Worm (Caenorhabditis elegans) whole organism, late embryonic: Measurements from ENCODE around the gene F14H8.2.

Experiments
- C08G9.2 ChIP-seq: sonication (generic microtip); optimal IDR thresholded peaks from 2 replicates; lab custom pipeline; 2016; ENCODE audit warnings: mild to moderate bottlenecking, missing genetic modification characterization, moderate library complexity, missing compliant biosample characterization
- K02D7.2 ChIP-seq: sonication (generic microtip); optimal IDR thresholded peaks from 2 replicates; lab custom pipeline; 2017; ENCODE audit warnings: mild to moderate bottlenecking, missing genetic modification characterization, missing compliant biosample characterization
- T23F11.4 ChIP-seq: fragments of 200-800 bp; sonication (Bioruptor generic); optimal IDR thresholded peaks from 2 replicates; lab custom pipeline; 2018; ENCODE audit warnings: mild to moderate bottlenecking, missing genetic modification characterization, missing compliant biosample characterization
- ahr-1 ChIP-seq: sonication (generic microtip); optimal IDR thresholded peaks from 2 replicates; lab custom pipeline; 2016; ENCODE audit warnings: missing genetic modification characterization, missing compliant biosample characterization
- ama-1 ChIP-seq: fragments of 150-350 bp; optimal IDR thresholded peaks from 2 replicates; lab custom pipeline; 2014
- ceh-14 ChIP-seq: sonication (generic microtip); optimal IDR thresholded peaks from 2 replicates; lab custom pipeline; 2016; ENCODE audit warnings: missing genotype, missing genetic modification characterization, missing compliant biosample characterization
- ceh-19 ChIP-seq: fragments of 200-800 bp; sonication (Bioruptor generic); optimal IDR thresholded peaks from 2 replicates; lab custom pipeline; 2018; ENCODE audit warnings: mild to moderate bottlenecking, missing genetic modification characterization, missing compliant biosample characterization
- ceh-2 ChIP-seq: sonication (generic microtip); optimal IDR thresholded peaks from 2 replicates; lab custom pipeline; 2016; ENCODE audit warnings: missing genotype, missing genetic modification characterization, missing compliant biosample characterization
- ceh-22 ChIP-seq: sonication (generic microtip); optimal IDR thresholded peaks from 2 replicates; lab custom pipeline; 2017; ENCODE audit warnings: missing biosample characterization, missing genetic modification characterization
- ceh-31 ChIP-seq: sonication (generic microtip); optimal IDR thresholded peaks from 2 replicates; lab custom pipeline; 2016; ENCODE audit warnings: missing genetic modification characterization, missing compliant biosample characterization
- ceh-34 ChIP-seq: sonication (generic microtip); optimal IDR thresholded peaks from 2 replicates; lab custom pipeline; 2016; ENCODE audit warnings: mild to moderate bottlenecking, missing genetic modification characterization, missing compliant biosample characterization
- ceh-45 ChIP-seq: fragments of 200-800 bp; sonication (Bioruptor generic); IDR thresholded peaks from 2 replicates; pipeline ENCODE4 v1.3.6; 2022; ENCODE audit warnings: missing genetic modification reagents, missing genetic modification characterization, missing compliant biosample characterization
- ceh-48 ChIP-seq: sonication (generic microtip); optimal IDR thresholded peaks from 2 replicates; lab custom pipeline; 2016; ENCODE audit warnings: missing genetic modification characterization, inconsistent platforms, missing compliant biosample characterization
- che-1 ChIP-seq: sonication (generic microtip); optimal IDR thresholded peaks from 2 replicates; lab custom pipeline; 2016; ENCODE audit warnings: mild to moderate bottlenecking, missing genetic modification characterization, missing compliant biosample characterization
- dve-1 ChIP-seq: sonication (generic microtip); optimal IDR thresholded peaks from 2 replicates; lab custom pipeline; 2017; ENCODE audit warnings: antibody characterized with exemption, mild to moderate bottlenecking, missing genetic modification characterization, missing compliant biosample characterization
- elt-2 ChIP-seq: sonication (generic microtip); optimal IDR thresholded peaks from 2 replicates; lab custom pipeline; 2016; ENCODE audit warnings: missing genetic modification reagents, missing genetic modification characterization, missing compliant biosample characterization
- eyg-1 ChIP-seq: sonication (generic microtip); optimal IDR thresholded peaks from 2 replicates; lab custom pipeline; 2016; ENCODE audit warnings: missing genotype, missing genetic modification characterization, missing compliant biosample characterization
- fkh-10 ChIP-seq: fragments of 150-350 bp; optimal IDR thresholded peaks from 2 replicates; lab custom pipeline; 2014; ENCODE audit warnings: missing biosample characterization, missing genetic modification reagents, missing genetic modification characterization
- lin-11 ChIP-seq: fragments of 200-800 bp; sonication (Bioruptor generic); optimal IDR thresholded peaks from 2 replicates; lab custom pipeline; 2018; ENCODE audit warnings: mild to moderate bottlenecking, missing genetic modification characterization, missing compliant biosample characterization
- madf-2 ChIP-seq: sonication (generic microtip); optimal IDR thresholded peaks from 2 replicates; lab custom pipeline; 2017; ENCODE audit warnings: missing genetic modification characterization, missing compliant biosample characterization
- nfya-1 ChIP-seq: sonication (generic microtip); optimal IDR thresholded peaks from 2 replicates; lab custom pipeline; 2017; ENCODE audit warnings: missing genetic modification characterization, mild to moderate bottlenecking, missing compliant biosample characterization, antibody characterized with exemption, moderate library complexity
- nhr-232 ChIP-seq: sonication (generic microtip); optimal IDR thresholded peaks from 2 replicates; lab custom pipeline; 2016; ENCODE audit warnings: missing genetic modification characterization, missing compliant biosample characterization
- npax-4 ChIP-seq: sonication (generic microtip); optimal IDR thresholded peaks from 2 replicates; lab custom pipeline; 2016; ENCODE audit warnings: missing genetic modification characterization, missing compliant biosample characterization
- pha-2 ChIP-seq: sonication (generic microtip); optimal IDR thresholded peaks from 2 replicates; lab custom pipeline; 2017; ENCODE audit warnings: mild to moderate bottlenecking, missing genetic modification characterization, missing compliant biosample characterization
- pha-4 ChIP-seq: fragments of 150-350 bp; optimal IDR thresholded peaks from 2 replicates; lab custom pipeline; 2018; ENCODE audit warnings: missing biosample characterization, missing genetic modification reagents, missing genetic modification characterization
- sdc-2 ChIP-seq: sonication (generic microtip); optimal IDR thresholded peaks from 2 replicates; lab custom pipeline; 2016; ENCODE audit warnings: missing genotype, missing genetic modification characterization, missing compliant biosample characterization
- sox-4 ChIP-seq: sonication (generic microtip); optimal IDR thresholded peaks from 2 replicates; lab custom pipeline; 2017; ENCODE audit warnings: mild to moderate bottlenecking, missing genetic modification characterization, inconsistent platforms, missing compliant biosample characterization
- ttx-3 ChIP-seq: sonication (generic microtip); optimal IDR thresholded peaks from 2 replicates; lab custom pipeline; 2016; ENCODE audit warnings: missing genetic modification reagents, missing genetic modification characterization, missing compliant biosample characterization
- unc-42 ChIP-seq: sonication (generic microtip); optimal IDR thresholded peaks from 2 replicates; lab custom pipeline; 2016; ENCODE audit warnings: missing genotype, missing genetic modification characterization, missing compliant biosample characterization
- unc-55 ChIP-seq: sonication (generic microtip); optimal IDR thresholded peaks from 2 replicates; lab custom pipeline; 2017; ENCODE audit warnings: missing biosample characterization, missing genetic modification reagents, missing genetic modification characterization
- unc-86 ChIP-seq: sonication (generic microtip); optimal IDR thresholded peaks from 2 replicates; lab custom pipeline; 2016; ENCODE audit warnings: missing genetic modification characterization, missing compliant biosample characterization

The F14H8.2 gene

DNA sequence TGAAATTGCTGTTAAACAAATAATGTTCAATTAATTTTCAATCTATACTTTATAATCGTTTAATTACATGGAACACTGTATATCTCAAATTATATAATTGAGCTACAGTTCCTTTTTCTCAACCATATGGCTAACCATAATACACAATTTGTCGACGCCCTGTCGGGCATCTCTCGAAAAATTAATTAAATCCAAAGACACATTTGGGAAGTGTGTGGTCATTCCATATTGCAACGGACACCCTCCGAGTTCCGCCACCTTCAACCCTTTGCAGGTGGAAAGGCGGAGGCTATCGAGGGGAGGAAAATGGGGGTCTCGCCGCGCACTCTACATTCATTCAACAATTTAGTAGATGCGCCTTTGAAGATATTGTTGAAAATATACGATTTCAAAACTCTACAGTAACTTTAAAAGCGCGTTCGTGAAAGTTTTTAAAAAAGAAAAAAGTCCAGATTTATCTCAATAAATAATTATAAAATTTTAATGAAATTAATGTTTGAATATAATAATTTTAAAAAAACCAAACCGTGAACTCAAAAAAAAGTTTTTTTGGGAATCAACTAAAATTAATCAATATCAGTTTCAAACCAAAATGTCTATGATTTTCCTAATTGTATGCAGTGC, 8.9 kb upstream of the F14H8.2 start, which contains the start of gene F14H8.8 (continued):
- TF ChIP-seq unc-55 (GFP tag; lab: Kevin White, UChicago) (no peak), che-1 (tag; lab: Kevin White, UChicago) (no peak)
- TF ChIP-seq, all 69 proteins: peak for 0

- TF ChIP-seq eyg-1 (tag; lab: Kevin White, UChicago): no peak
Observed at ce11 chrV:15023544-15023943, 3.4 kb upstream of the F14H8.2 start, which contains the start of gene F14H8.4. TSS of gene F14H8.4 (plus strand) at chrV:15023844.

DNA sequence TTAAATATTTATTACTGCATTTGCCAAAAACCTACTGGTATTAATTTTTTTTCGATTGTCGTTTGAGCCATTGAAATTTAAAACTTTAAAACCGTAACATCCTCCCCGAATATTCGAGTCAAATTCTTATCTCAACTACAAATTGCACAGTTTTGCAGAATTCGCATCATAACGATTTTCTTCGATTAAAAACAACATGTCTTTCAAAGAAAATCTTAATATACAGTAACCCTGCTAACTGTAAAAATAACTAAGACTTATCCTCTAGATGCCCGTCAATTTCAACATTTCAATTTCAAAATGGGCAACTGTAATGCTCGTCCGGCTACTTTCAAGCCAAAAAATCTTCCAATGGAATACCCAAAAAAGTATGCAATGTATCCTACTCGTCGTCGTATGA, 603 bp upstream of the F14H8.2 start, which contains the start of gene F14H8.5:
F14H8.5 (plus strand) TSS at position 301 of the 400 bp plus-strand sequence.
- TF ChIP-seq sox-4 (tag; lab: Kevin White, UChicago): no peak
- TF ChIP-seq madf-2: no peak
- TF ChIP-seq ceh-19 (GFP tag; lab: Kevin White, UChicago): no peak
- no peak for TF ChIP-seq ceh-34
- TF ChIP-seq K02D7.2 (tag; lab: Kevin White, UChicago): no peak
- TF ChIP-seq ceh-48 (tag; lab: Kevin White, UChicago): no peak
- no peak for TF ChIP-seq nhr-232 (tag; lab: Kevin White, UChicago)
- no peak for TF ChIP-seq ceh-14 (tag; lab: Kevin White, UChicago)
- no peak for TF ChIP-seq pha-2 (tag; lab: Kevin White, UChicago)
- TF ChIP-seq pha-4 (tag; lab: Kevin White, UChicago): no peak
- TF ChIP-seq ceh-31: no peak
- TF ChIP-seq fkh-10: no peak

DNA sequence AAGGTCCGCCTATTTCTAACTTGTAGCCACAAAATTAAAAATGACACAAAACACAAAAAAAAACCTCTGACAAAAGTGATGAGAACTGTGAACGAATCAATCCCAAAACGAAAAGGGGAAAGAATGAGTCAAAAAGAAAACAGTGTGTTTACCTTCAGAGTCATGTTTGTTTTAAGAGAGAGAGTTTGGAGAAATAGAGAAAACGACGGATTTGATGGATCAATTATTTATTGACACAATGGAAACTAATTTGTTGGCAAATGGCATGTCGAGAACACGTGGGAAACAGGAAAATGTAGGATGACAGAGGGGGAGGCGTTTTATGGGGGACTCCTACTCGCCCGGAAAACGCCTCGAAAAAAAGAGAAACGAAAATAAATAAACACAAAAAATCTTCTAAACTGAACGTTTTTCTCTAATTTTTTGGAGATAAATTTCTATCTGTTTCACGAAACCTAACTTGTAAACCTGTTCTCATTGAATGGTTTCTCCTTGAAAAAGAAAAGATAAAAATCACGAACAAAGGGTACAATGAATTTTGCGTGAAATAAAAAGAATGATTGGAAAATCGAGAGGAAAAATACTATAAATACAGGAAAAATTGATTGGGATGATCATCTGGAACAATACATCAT, 3.2 kb downstream of the F14H8.2 start:
- TF ChIP-seq eyg-1 (tag; lab: Kevin White, UChicago) (no peak), elt-2 (tag; lab: Kevin White, UChicago) (no peak), sox-4 (tag; lab: Kevin White, UChicago) (no peak), npax-4 (tag; lab: Kevin White, UChicago) (no peak), che-1 (tag; lab: Kevin White, UChicago) (no peak), ama-1 (lab: Kevin White, UChicago) (no peak), T23F11.4 (GFP tag; lab: Kevin White, UChicago) (no peak), dve-1 (tag; lab: Kevin White, UChicago) (no peak), madf-2 (no peak)

ce11 chrV:15015799-15016198, 4.3 kb downstream of the F14H8.2 start:
- no peak for TF ChIP-seq ceh-45 (GFP tag; lab: Robert Waterston, UW)
- peak; percentile 13 for TF ChIP-seq nfya-1
- no peak for TF ChIP-seq sdc-2 (tag; lab: Kevin White, UChicago)

DNA sequence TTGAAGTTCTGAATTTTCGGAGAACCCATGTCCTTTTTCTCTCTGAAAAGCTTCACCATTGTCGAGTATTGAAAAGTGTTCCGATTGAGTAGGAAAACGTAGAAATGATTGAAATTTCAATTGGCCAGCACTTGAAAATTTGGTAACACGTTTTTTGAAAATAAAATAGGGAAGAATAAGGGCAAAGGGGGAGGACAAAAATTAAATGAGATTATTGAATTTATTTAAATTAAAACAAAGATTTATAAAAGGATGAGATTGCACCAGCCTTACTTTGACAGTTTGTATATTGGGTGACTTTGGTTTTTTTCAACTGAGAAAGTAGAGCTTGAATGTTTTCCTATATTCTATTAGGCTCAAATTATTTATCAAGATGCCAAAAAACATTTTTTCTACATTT, 6.0 kb downstream of the F14H8.2 start, which contains the start of gene obr-2:
obr-2 (minus strand) TSS at position 101 of the 400 bp plus-strand sequence.
- TF ChIP-seq lin-11 (tag; lab: Kevin White, UChicago): no peak
- TF ChIP-seq unc-86: no peak
- no peak for TF ChIP-seq ttx-3
- no peak for TF ChIP-seq ahr-1 (tag; lab: Kevin White, UChicago)
- TF ChIP-seq ceh-22 (tag; lab: Kevin White, UChicago): no peak
- no peak for TF ChIP-seq C08G9.2 (tag; lab: Kevin White, UChicago)
- no peak for TF ChIP-seq ceh-2
- TF ChIP-seq unc-42 (tag; lab: Kevin White, UChicago): no peak
- TF ChIP-seq sdc-2 (tag; lab: Kevin White, UChicago): no peak
- TF ChIP-seq dve-1 (tag; lab: Kevin White, UChicago): no peak
- no peak for TF ChIP-seq T23F11.4 (GFP tag; lab: Kevin White, UChicago)
